Worm (Caenorhabditis elegans) whole organism, early embryonic: ENCODE results near the gene H41C03.1.

Experiments
- B0310.2 ChIP-seq: sonication (generic microtip); optimal IDR thresholded peaks from 2 replicates; lab custom pipeline; 2016; ENCODE audit warnings: mild to moderate bottlenecking, missing genetic modification characterization, missing compliant biosample characterization
- F13C5.2 ChIP-seq: sonication (generic microtip); optimal IDR thresholded peaks from 2 replicates; lab custom pipeline; 2017; ENCODE audit warnings: mild to moderate bottlenecking, missing genetic modification characterization, inconsistent platforms, missing compliant biosample characterization
- ama-1 ChIP-seq: fragments of 150-350 bp; optimal IDR thresholded peaks from 2 replicates; lab custom pipeline; 2014
- ceh-36 ChIP-seq: sonication (generic microtip); optimal IDR thresholded peaks from 2 replicates; lab custom pipeline; 2016; ENCODE audit warnings: missing genetic modification characterization, inconsistent platforms, missing compliant biosample characterization
- flt-1 ChIP-seq: fragments of 200-800 bp; sonication (Bioruptor generic); IDR thresholded peaks from 2 replicates; pipeline ENCODE4 v1.3.6; 2022; ENCODE audit warnings: missing genetic modification characterization, missing compliant biosample characterization
- hmg-4 ChIP-seq: fragments of 200-800 bp; sonication (Bioruptor generic); optimal IDR thresholded peaks from 2 replicates; lab custom pipeline; 2018; ENCODE audit warnings: mild to moderate bottlenecking, missing genetic modification characterization, missing compliant biosample characterization
- pes-1 ChIP-seq: fragments of 200-800 bp; sonication (Bioruptor generic); IDR thresholded peaks from 2 replicates; pipeline ENCODE4 v1.3.6; 2022; ENCODE audit warnings: missing genetic modification reagents, missing genetic modification characterization, missing compliant biosample characterization
- tbx-11 ChIP-seq: fragments of 200-800 bp; sonication (Bioruptor generic); IDR thresholded peaks from 2 replicates; pipeline ENCODE4 v1.3.6; 2022; ENCODE audit warnings: missing genetic modification characterization, missing compliant biosample characterization

ce11 chrII:5805303-5805702 is 48.9 kb upstream of the H41C03.1 start, which contains the start of gene K05F1.10:
- no peak for TF ChIP-seq hmg-4
- no peak for TF ChIP-seq pes-1 (GFP tag; lab: Robert Waterston, UW)
- TF ChIP-seq F13C5.2 (tag; lab: Kevin White, UChicago) = no peak
- TF ChIP-seq ama-1 (lab: Kevin White, UChicago) = no peak
- no peak for TF ChIP-seq tbx-11 (GFP tag; lab: Robert Waterston, UW)
- no peak for TF ChIP-seq flt-1 (GFP tag; lab: Robert Waterston, UW)
- no peak for TF ChIP-seq B0310.2 (tag; lab: Kevin White, UChicago)
- TF ChIP-seq ceh-36 (tag; lab: Kevin White, UChicago) = no peak
